Fruit fly (Drosophila melanogaster): ENCODE results near the gene CrebA.

Gene CrebA

dm6 chr3L:15548843-15549242, 13.6 kb downstream of the CrebA start (continued):
- no peak for TF ChIP-seq cad (GFP tag; optimal IDR thresholded peaks at IDR 0.05)
- TF ChIP-seq fd64A (GFP tag; optimal IDR thresholded peaks at IDR 0.05) = no peak
- TF ChIP-seq Meics (GFP tag; optimal IDR thresholded peaks at IDR 0.05) = peak; percentile 53
- TF ChIP-seq Kr (GFP tag; optimal IDR thresholded peaks at IDR 0.05) = no peak
- TF ChIP-seq C15 (GFP tag; IDR thresholded peaks at IDR 0.05) = no peak
- TF ChIP-seq CG11398 (GFP tag; optimal IDR thresholded peaks at IDR 0.05) = no peak
- peak; percentile 57 for TF ChIP-seq CG3281 (GFP tag; optimal IDR thresholded peaks at IDR 0.05)
- TF ChIP-seq chn (GFP tag; optimal IDR thresholded peaks at IDR 0.05) = no peak
- TF ChIP-seq psq (GFP tag; optimal IDR thresholded peaks at IDR 0.05) = no peak
- TF ChIP-seq CG13424 (tag; optimal IDR thresholded peaks at IDR 0.05) = no peak
- TF ChIP-seq BEAF-32 (GFP tag; optimal IDR thresholded peaks at IDR 0.05) = no peak
- TF ChIP-seq Elba2 (GFP tag; optimal IDR thresholded peaks at IDR 0.05) = no peak
- no peak for TF ChIP-seq usp (GFP tag; optimal IDR thresholded peaks at IDR 0.05)
- peak; percentile 30; the same call in 2 of the 3 replicates for TF ChIP-seq CG11695 (GFP tag; IDR thresholded peaks at IDR 0.05)
- TF ChIP-seq H15 (GFP tag; IDR thresholded peaks at IDR 0.05) = no peak
- TF ChIP-seq run (tag; optimal IDR thresholded peaks at IDR 0.05) = no peak
- TF ChIP-seq Mrtf (GFP tag; IDR thresholded peaks at IDR 0.05) = no peak
- TF ChIP-seq CG4854 (GFP tag; optimal IDR thresholded peaks at IDR 0.05) = no peak
- TF ChIP-seq Fer1 (GFP tag; optimal IDR thresholded peaks at IDR 0.05) = peak; percentile 56
- TF ChIP-seq Ets97D (GFP tag; optimal IDR thresholded peaks at IDR 0.05) = no peak
- TF ChIP-seq CHES-1-like (GFP tag; optimal IDR thresholded peaks at IDR 0.05) = no peak
- no peak for TF ChIP-seq Atf-2 (GFP tag; optimal IDR thresholded peaks at IDR 0.05)
- no peak for TF ChIP-seq Lpt (GFP tag; optimal IDR thresholded peaks at IDR 0.05)
- TF ChIP-seq Usf (GFP tag; optimal IDR thresholded peaks at IDR 0.05) = no peak
- TF ChIP-seq CG3407 (GFP tag; optimal IDR thresholded peaks at IDR 0.05) = no peak
- TF ChIP-seq HmgD (GFP tag; optimal IDR thresholded peaks at IDR 0.05) = no peak
- TF ChIP-seq Neu2 (GFP tag; optimal IDR thresholded peaks at IDR 0.05; ENCODE audit: borderline replicate concordance) = no peak
- no peak for TF ChIP-seq Spps (tag; optimal IDR thresholded peaks at IDR 0.05)
- no peak for TF ChIP-seq CG33557 (GFP tag; optimal IDR thresholded peaks at IDR 0.05)
- no peak for TF ChIP-seq CG7987 (GFP tag; optimal IDR thresholded peaks at IDR 0.05)
- peak; percentile 34 for TF ChIP-seq HHEX (GFP tag; optimal IDR thresholded peaks at IDR 0.05)
- TF ChIP-seq dpn (GFP tag; optimal IDR thresholded peaks at IDR 0.05) = no peak
- peak; percentile 51 for TF ChIP-seq CG6854 (GFP tag; optimal IDR thresholded peaks at IDR 0.05)
- no peak for TF ChIP-seq CG9437 (GFP tag; optimal IDR thresholded peaks at IDR 0.05)
- peak; percentile 69 for TF ChIP-seq Hmr (GFP tag; optimal IDR thresholded peaks at IDR 0.05)
- TF ChIP-seq ken (GFP tag; IDR thresholded peaks at IDR 0.05) = no peak
- no peak for TF ChIP-seq CG12942 (GFP tag; optimal IDR thresholded peaks at IDR 0.05)
- peak; percentile 45 for TF ChIP-seq fd3F (GFP tag; optimal IDR thresholded peaks at IDR 0.05)
- no peak for TF ChIP-seq CG15479 (GFP tag; optimal IDR thresholded peaks at IDR 0.05)
- no peak for TF ChIP-seq vfl (GFP tag; optimal IDR thresholded peaks at IDR 0.05)
- no peak for TF ChIP-seq Ptx1 (GFP tag; IDR thresholded peaks at IDR 0.05)
- TF ChIP-seq CG11247 (GFP tag; IDR thresholded peaks at IDR 0.05) = no peak
- no peak for TF ChIP-seq gcm (GFP tag; optimal IDR thresholded peaks at IDR 0.05)
- no peak for TF ChIP-seq CG8290 (GFP tag; optimal IDR thresholded peaks at IDR 0.05)
- peak in 1 of 2 experiments; percentile 61 for TF ChIP-seq CG8290 (tag; optimal IDR thresholded peaks at IDR 0.05)
- peak; percentile 38 for TF ChIP-seq gro (GFP tag; optimal IDR thresholded peaks at IDR 0.05)
- no peak for TF ChIP-seq oc (tag; optimal IDR thresholded peaks at IDR 0.05)
- peak; percentile 10 for TF ChIP-seq CG12104 (GFP tag; optimal IDR thresholded peaks at IDR 0.05)
- peak; percentile 29 for TF ChIP-seq B-H2 (GFP tag; optimal IDR thresholded peaks at IDR 0.05)
- no peak for TF ChIP-seq CG8281 (tag; optimal IDR thresholded peaks at IDR 0.05)
- TF ChIP-seq Abd-B (GFP tag; optimal IDR thresholded peaks at IDR 0.05) = no peak
- TF ChIP-seq CG11456 (GFP tag; IDR thresholded peaks at IDR 0.05) = no peak
- TF ChIP-seq ash1 (GFP tag; optimal IDR thresholded peaks at IDR 0.05) = no peak

All from whole organism, embryonic.